Worm (Caenorhabditis elegans): ENCODE results near the gene tofu-7.
A peak's percentile ranks its signal among the peaks of the same experiment; 100 is the strongest.

The tofu-7 gene

ce11 chrIII:7101814-7102477, 17.1 kb upstream of the tofu-7 start (continued):
- TF ChIP-seq F55B11.4 (tag; optimal IDR thresholded peaks at IDR 0.05; ENCODE audit: borderline replicate concordance, insufficient read depth) (no peak), athp-1 (tag; optimal IDR thresholded peaks at IDR 0.05) (peak; percentile 76), B0035.1 (tag; optimal IDR thresholded peaks at IDR 0.05) (no peak), hlh-26 (GFP tag; conservative IDR thresholded peaks at IDR 0.05) (no peak), madf-3 (GFP tag; IDR thresholded peaks at IDR 0.05) (peak; percentile 85), attf-5 (GFP tag; optimal IDR thresholded peaks at IDR 0.05) (peak; percentile 22), ztf-18 (tag; optimal IDR thresholded peaks at IDR 0.05) (peak; percentile 38), pbrm-1 (GFP tag; IDR thresholded peaks at IDR 0.05) (peak; percentile 66), bed-1 (GFP tag; IDR thresholded peaks at IDR 0.05) (no peak), madf-10 (tag; optimal IDR thresholded peaks at IDR 0.05) (no peak), snpc-4 (GFP tag; optimal IDR thresholded peaks at IDR 0.05) (peak; percentile 37), snpc-4 (tag; optimal IDR thresholded peaks at IDR 0.05) (peak in 1 of 4 experiments; percentile 71), sea-2 (GFP tag; IDR thresholded peaks at IDR 0.05) (no peak), unc-130 (GFP tag; optimal IDR thresholded peaks at IDR 0.05) (peak; percentile 74), hlh-12 (tag; optimal IDR thresholded peaks at IDR 0.05) (no peak), lag-1 (GFP tag; IDR thresholded peaks at IDR 0.05) (no peak), madf-8 (GFP tag; conservative IDR thresholded peaks at IDR 0.05) (peak; percentile 36; the same call in 1 of the 2 replicates), T26A5.8 (tag; optimal IDR thresholded peaks at IDR 0.05) (no peak), Y95B8A.8 (GFP tag; IDR thresholded peaks at IDR 0.05) (peak; percentile 92), Y79H2A.3 (GFP tag; conservative IDR thresholded peaks at IDR 0.05) (peak; percentile 95), rpc-1 (optimal IDR thresholded peaks at IDR 0.05) (no peak), rpc-1 (tag; optimal IDR thresholded peaks at IDR 0.05) (peak; percentile 6), sdz-38 (tag; optimal IDR thresholded peaks at IDR 0.05) (no peak), ceh-91 (GFP tag; IDR thresholded peaks at IDR 0.05) (no peak; the same call in none of the 2 replicates), ztf-22 (GFP tag; optimal IDR thresholded peaks at IDR 0.05) (no peak), nhr-80 (tag; optimal IDR thresholded peaks at IDR 0.05) (no peak), K11D2.4 (GFP tag; IDR thresholded peaks at IDR 0.05) (no peak), ztf-6 (GFP tag; IDR thresholded peaks at IDR 0.05) (no peak), nhr-179 (tag; optimal IDR thresholded peaks at IDR 0.05) (no peak), ccch-3 (GFP tag; optimal IDR thresholded peaks at IDR 0.05) (no peak), ceh-79 (tag; optimal IDR thresholded peaks at IDR 0.05) (no peak), xnd-1 (tag; optimal IDR thresholded peaks at IDR 0.05) (peak; percentile 59), ceh-100 (GFP tag; IDR thresholded peaks at IDR 0.05) (peak; percentile 35), snpc-3.4 (tag; optimal IDR thresholded peaks at IDR 0.05) (peak; percentile 88), lin-40 (tag; optimal IDR thresholded peaks at IDR 0.05) (no peak), let-607 (tag; optimal IDR thresholded peaks at IDR 0.05) (no peak), dox-1 (GFP tag; IDR thresholded peaks at IDR 0.05) (peak; percentile 73), D2030.7 (GFP tag; IDR thresholded peaks at IDR 0.05) (peak; percentile 86)

ce11 chrIII:7100001-7100400, 15.2 kb upstream of the tofu-7 start, which contains the start of gene ZK418.11:
TSS of gene ZK418.11 (plus strand) at chrIII:7100289.
- TF ChIP-seq zfh-2 (GFP tag; conservative IDR thresholded peaks at IDR 0.05) (no peak), mxl-1 (tag; optimal IDR thresholded peaks at IDR 0.05) (no peak), nhr-179 (tag; optimal IDR thresholded peaks at IDR 0.05) (no peak), die-1 (tag; optimal IDR thresholded peaks at IDR 0.05) (no peak), Y67H2A.10 (GFP tag; conservative IDR thresholded peaks at IDR 0.05) (no peak), bed-2 (GFP tag; IDR thresholded peaks at IDR 0.05) (no peak), unc-130 (GFP tag; optimal IDR thresholded peaks at IDR 0.05) (no peak), pha-4 (tag; optimal IDR thresholded peaks at IDR 0.05) (no peak), ekl-4 (GFP tag; IDR thresholded peaks at IDR 0.05) (no peak), egl-44 (GFP tag; IDR thresholded peaks at IDR 0.05) (no peak), sdz-38 (tag; optimal IDR thresholded peaks at IDR 0.05) (no peak), K11D2.4 (GFP tag; IDR thresholded peaks at IDR 0.05) (no peak)

All from whole organism, young adult.